Fruit fly (Drosophila melanogaster): ENCODE data around the gene Sodh2.

Gene Sodh2

dm6 chr3R:10888300-10888632, 12.1 kb downstream of the Sodh2 start:
- TF ChIP-seq toe (GFP tag; optimal IDR thresholded peaks at IDR 0.05) (no peak), Crg-1 (GFP tag; optimal IDR thresholded peaks at IDR 0.05) (no peak), CG11617 (GFP tag; optimal IDR thresholded peaks at IDR 0.05) (no peak), cic (GFP tag; optimal IDR thresholded peaks at IDR 0.05) (no peak), kay (GFP tag; ENCODE audit: borderline replicate concordance) (no peak), CG7045 (GFP tag; optimal IDR thresholded peaks at IDR 0.05) (no peak), Mnt (GFP tag; optimal IDR thresholded peaks at IDR 0.05) (no peak), tj (GFP tag; optimal IDR thresholded peaks at IDR 0.05) (no peak), Hr96 (GFP tag; optimal IDR thresholded peaks at IDR 0.05) (no peak), CG33017 (tag; optimal IDR thresholded peaks at IDR 0.05) (no peak), pad (GFP tag; optimal IDR thresholded peaks at IDR 0.05) (no peak), CG7101 (tag; optimal IDR thresholded peaks at IDR 0.05) (no peak), CG1620 (GFP tag; optimal IDR thresholded peaks at IDR 0.05) (no peak), CG12768 (GFP tag; optimal IDR thresholded peaks at IDR 0.05) (no peak), Clk (GFP tag; optimal IDR thresholded peaks at IDR 0.05) (no peak), ovo (GFP tag; optimal IDR thresholded peaks at IDR 0.05) (no peak), CG5204 (GFP tag; optimal IDR thresholded peaks at IDR 0.05) (no peak)

dm6 chr3R:10888633-10889519, 12.7 kb downstream of the Sodh2 start:
- peak; percentile 56 for TF ChIP-seq Clk (GFP tag; optimal IDR thresholded peaks at IDR 0.05)
- no peak for TF ChIP-seq CG5204 (GFP tag; optimal IDR thresholded peaks at IDR 0.05)
- TF ChIP-seq pad (GFP tag; optimal IDR thresholded peaks at IDR 0.05) = peak; percentile 53
- TF ChIP-seq toe (GFP tag; optimal IDR thresholded peaks at IDR 0.05) = peak; percentile 25
- TF ChIP-seq CG7045 (GFP tag; optimal IDR thresholded peaks at IDR 0.05) = peak; percentile 6
- TF ChIP-seq CG1620 (GFP tag; optimal IDR thresholded peaks at IDR 0.05) = no peak
- TF ChIP-seq CG33017 (tag; optimal IDR thresholded peaks at IDR 0.05) = peak; percentile 50
- TF ChIP-seq tj (GFP tag; optimal IDR thresholded peaks at IDR 0.05) = peak; percentile 95
- no peak for TF ChIP-seq Hr96 (GFP tag; optimal IDR thresholded peaks at IDR 0.05)
- peak; percentile 12 for TF ChIP-seq CG7101 (tag; optimal IDR thresholded peaks at IDR 0.05)
- no peak for TF ChIP-seq cnc (optimal IDR thresholded peaks at IDR 0.05)
- TF ChIP-seq Crg-1 (GFP tag; optimal IDR thresholded peaks at IDR 0.05) = no peak
- TF ChIP-seq CG12768 (GFP tag; optimal IDR thresholded peaks at IDR 0.05) = peak; percentile 73
- TF ChIP-seq CG11617 (GFP tag; optimal IDR thresholded peaks at IDR 0.05) = peak; percentile 38
- TF ChIP-seq CG14711 (tag; optimal IDR thresholded peaks at IDR 0.05) = peak; percentile 30
- TF ChIP-seq kay (GFP tag; ENCODE audit: borderline replicate concordance) = no peak
- TF ChIP-seq bab1 (GFP tag; optimal IDR thresholded peaks at IDR 0.05) = peak; percentile 42
- TF ChIP-seq Mnt (GFP tag; optimal IDR thresholded peaks at IDR 0.05) = peak; percentile 71
- peak; percentile 60 for TF ChIP-seq cic (GFP tag; optimal IDR thresholded peaks at IDR 0.05)
- TF ChIP-seq ovo (GFP tag; optimal IDR thresholded peaks at IDR 0.05) = no peak

dm6 chr3R:10889520-10889887, 13.3 kb downstream of the Sodh2 start, which contains the start of gene Ak3:
Gene Ak3, minus strand, starts transcription at chr3R:10889588.
- TF ChIP-seq bab1 (GFP tag; optimal IDR thresholded peaks at IDR 0.05) (no peak), CG7101 (tag; optimal IDR thresholded peaks at IDR 0.05) (no peak), Mnt (GFP tag; optimal IDR thresholded peaks at IDR 0.05) (no peak), Hr96 (GFP tag; optimal IDR thresholded peaks at IDR 0.05) (no peak), ovo (GFP tag; optimal IDR thresholded peaks at IDR 0.05) (no peak), cnc (optimal IDR thresholded peaks at IDR 0.05) (no peak), CG1620 (GFP tag; optimal IDR thresholded peaks at IDR 0.05) (no peak), tj (GFP tag; optimal IDR thresholded peaks at IDR 0.05) (no peak), CG5204 (GFP tag; optimal IDR thresholded peaks at IDR 0.05) (no peak), CG14711 (tag; optimal IDR thresholded peaks at IDR 0.05) (no peak), toe (GFP tag; optimal IDR thresholded peaks at IDR 0.05) (no peak), Crg-1 (GFP tag; optimal IDR thresholded peaks at IDR 0.05) (no peak), CG33017 (tag; optimal IDR thresholded peaks at IDR 0.05) (no peak), CG11617 (GFP tag; optimal IDR thresholded peaks at IDR 0.05) (no peak), Clk (GFP tag; optimal IDR thresholded peaks at IDR 0.05) (no peak), CG12768 (GFP tag; optimal IDR thresholded peaks at IDR 0.05) (no peak), CG7045 (GFP tag; optimal IDR thresholded peaks at IDR 0.05) (no peak)

DNA sequence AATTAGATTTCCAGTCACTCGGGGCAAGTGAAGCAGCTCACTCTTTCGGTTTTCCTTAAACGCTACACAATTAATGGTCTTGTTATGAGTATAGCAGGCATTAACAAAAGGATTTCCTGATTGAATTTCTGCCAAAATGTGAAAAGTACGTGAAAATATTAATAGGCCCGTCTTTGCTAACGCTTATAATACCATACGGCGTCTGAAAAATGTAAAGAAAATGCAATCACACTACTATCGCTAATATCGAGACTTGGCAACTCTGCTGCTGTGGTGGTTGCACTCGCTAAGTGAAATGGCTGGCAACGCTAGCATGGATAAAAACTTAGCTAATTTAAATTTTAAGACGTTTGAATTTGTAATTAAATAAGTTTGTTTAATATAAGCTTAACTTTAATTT, 17.1 kb downstream of the Sodh2 start, which contains the start of gene CG6621:
Gene CG6621 (minus strand): TSS at position 205 of the 400 bp plus-strand sequence.
- peak; percentile 4 for TF ChIP-seq Mnt (GFP tag; optimal IDR thresholded peaks at IDR 0.05)
- no peak for TF ChIP-seq toe (GFP tag; optimal IDR thresholded peaks at IDR 0.05)
- no peak for TF ChIP-seq CG11617 (GFP tag; optimal IDR thresholded peaks at IDR 0.05)
- TF ChIP-seq pad (GFP tag; optimal IDR thresholded peaks at IDR 0.05) = peak; percentile 2
- TF ChIP-seq CG14711 (tag; optimal IDR thresholded peaks at IDR 0.05) = peak; percentile 93
- peak; percentile 7 for TF ChIP-seq bab1 (GFP tag; optimal IDR thresholded peaks at IDR 0.05)
